Worm (Caenorhabditis elegans) whole organism, young adult: ENCODE measurements around the gene Y7A5A.24.

Experiments
- B0019.2 ChIP-seq: fragments of 200-800 bp; sonication (Bioruptor generic); conservative IDR thresholded peaks from 2 replicates; pipeline ENCODE4 v1.3.6; 2022; ENCODE audit warnings: missing genetic modification reagents, missing genetic modification characterization, missing compliant biosample characterization
- C06A6.2 ChIP-seq: fragments of 200-800 bp; sonication (Bioruptor generic); conservative IDR thresholded peaks from 2 replicates; pipeline ENCODE4 v1.3.6; 2022; ENCODE audit warnings: missing genetic modification characterization, missing compliant biosample characterization
- D2030.7 ChIP-seq: fragments of 200-800 bp; sonication (Bioruptor generic); IDR thresholded peaks from 2 replicates; pipeline ENCODE4 v1.3.6; 2022; ENCODE audit warnings: missing genetic modification reagents, missing genetic modification characterization, missing compliant biosample characterization
- F10E7.11 ChIP-seq: sonication (generic microtip); optimal IDR thresholded peaks from 2 replicates; lab custom pipeline; 2017; ENCODE audit warnings: mild to moderate bottlenecking, missing genetic modification characterization, moderate library complexity, missing compliant biosample characterization
- F22D6.2 ChIP-seq: sonication (generic microtip); optimal IDR thresholded peaks from 2 replicates; lab custom pipeline; 2016; ENCODE audit warnings: mild to moderate bottlenecking, missing genetic modification characterization, missing compliant biosample characterization
- F23B12.7 ChIP-seq: sonication (generic microtip); optimal IDR thresholded peaks from 2 replicates; lab custom pipeline; 2017; ENCODE audit warnings: missing genetic modification characterization, mild to moderate bottlenecking, missing compliant biosample characterization, antibody characterized with exemption, moderate library complexity; ENCODE audit not compliant: insufficient read depth
- F39B2.1 ChIP-seq: fragments of 200-800 bp; sonication (Bioruptor generic); IDR thresholded peaks from 2 replicates; pipeline ENCODE4 v1.3.6; 2022; ENCODE audit warnings: missing genetic modification reagents, missing genetic modification characterization, missing compliant biosample characterization
- F57C9.4 ChIP-seq: sonication (generic microtip); optimal IDR thresholded peaks from 2 replicates; lab custom pipeline; 2017; ENCODE audit warnings: mild to moderate bottlenecking, missing genetic modification characterization, missing compliant biosample characterization
- T07F8.4 ChIP-seq: sonication (generic microtip); optimal IDR thresholded peaks from 2 replicates; lab custom pipeline; 2016; ENCODE audit warnings: mild to moderate bottlenecking, missing genetic modification characterization, moderate library complexity, missing compliant biosample characterization
- Y56A3A.18 ChIP-seq: fragments of 200-800 bp; sonication (Bioruptor generic); IDR thresholded peaks from 2 replicates; pipeline ENCODE4 v1.3.6; 2022; ENCODE audit warnings: missing genetic modification reagents, missing genetic modification characterization, missing compliant biosample characterization
- akir-1 ChIP-seq: fragments of 200-800 bp; sonication (Bioruptor generic); optimal IDR thresholded peaks from 2 replicates; lab custom pipeline; 2018; ENCODE audit warnings: mild to moderate bottlenecking, missing genetic modification characterization, moderate library complexity, missing compliant biosample characterization
- ama-1 ChIP-seq, 3 experiments: fragments of 150-350 bp in 1 of 3; sonication (generic microtip) in 2 of 3; optimal IDR thresholded peaks; 2 replicates each; lab custom pipeline; 2014 to 2018; ENCODE audit warnings: missing biosample characterization in 2 of 3, missing genetic modification characterization in 2 of 3, missing genetic modification reagents in 2 of 3
- aptf-2 ChIP-seq: fragments of 200-800 bp; sonication (Bioruptor generic); conservative IDR thresholded peaks from 2 replicates; pipeline ENCODE4 v1.3.6; 2022; ENCODE audit warnings: missing genetic modification reagents, missing genetic modification characterization, missing compliant biosample characterization
- athp-1 ChIP-seq: sonication (generic microtip); optimal IDR thresholded peaks from 2 replicates; lab custom pipeline; 2017; ENCODE audit warnings: mild to moderate bottlenecking, missing genetic modification characterization, missing compliant biosample characterization
- attf-6 ChIP-seq: fragments of 200-800 bp; sonication (Bioruptor generic); IDR thresholded peaks from 2 replicates; pipeline ENCODE4 v1.3.6; 2022; ENCODE audit warnings: missing genetic modification reagents, missing genetic modification characterization, missing compliant biosample characterization
- cebp-2 ChIP-seq: fragments of 200-800 bp; sonication (Bioruptor generic); IDR thresholded peaks from 2 replicates; pipeline ENCODE4 v1.3.6; 2022; ENCODE audit warnings: missing genetic modification characterization, missing compliant biosample characterization
- ceh-58 ChIP-seq: fragments of 200-800 bp; sonication (Bioruptor generic); IDR thresholded peaks from 2 replicates; pipeline ENCODE4 v1.3.6; 2022; ENCODE audit warnings: missing genetic modification characterization, missing compliant biosample characterization
- ceh-79 ChIP-seq: sonication (generic microtip); optimal IDR thresholded peaks from 2 replicates; lab custom pipeline; 2017; ENCODE audit warnings: mild to moderate bottlenecking, missing genetic modification characterization, missing compliant biosample characterization
- ceh-91 ChIP-seq: fragments of 200-800 bp; sonication (Bioruptor generic); IDR thresholded peaks from 2 replicates; pipeline ENCODE4 v1.3.6; 2022; ENCODE audit warnings: missing genetic modification reagents, missing genetic modification characterization, missing compliant biosample characterization
- chd-7 ChIP-seq: sonication (generic microtip); optimal IDR thresholded peaks from 2 replicates; lab custom pipeline; 2016; ENCODE audit warnings: mild to moderate bottlenecking, missing genetic modification characterization, moderate library complexity, missing compliant biosample characterization
- die-1 ChIP-seq: sonication (generic microtip); optimal IDR thresholded peaks from 2 replicates; lab custom pipeline; 2016; ENCODE audit warnings: missing genotype, mild to moderate bottlenecking, missing genetic modification characterization, missing compliant biosample characterization
- dox-1 ChIP-seq: fragments of 200-800 bp; sonication (Bioruptor generic); IDR thresholded peaks from 2 replicates; pipeline ENCODE4 v1.3.6; 2022; ENCODE audit warnings: missing genetic modification reagents, missing genetic modification characterization, missing compliant biosample characterization
- dpff-1 ChIP-seq: sonication (generic microtip); optimal IDR thresholded peaks from 2 replicates; lab custom pipeline; 2017; ENCODE audit warnings: mild to moderate bottlenecking, missing genetic modification characterization, missing compliant biosample characterization
- dpl-1 ChIP-seq: fragments of 150-350 bp; optimal IDR thresholded peaks from 2 replicates; lab custom pipeline; 2014; ENCODE audit warnings: missing biosample characterization, missing genetic modification reagents, missing genetic modification characterization
- egrh-3 ChIP-seq: fragments of 200-800 bp; sonication (Bioruptor generic); IDR thresholded peaks from 2 replicates; pipeline ENCODE4 v1.3.6; 2022; ENCODE audit warnings: missing genetic modification reagents, missing genetic modification characterization, missing compliant biosample characterization
- fkh-3 ChIP-seq: sonication (generic microtip); optimal IDR thresholded peaks from 2 replicates; lab custom pipeline; 2016; ENCODE audit warnings: mild to moderate bottlenecking, missing genetic modification characterization, missing compliant biosample characterization
- hlh-26 ChIP-seq: fragments of 200-800 bp; sonication (Bioruptor generic); conservative IDR thresholded peaks from 2 replicates; pipeline ENCODE4 v1.3.6; 2022; ENCODE audit warnings: missing genetic modification reagents, missing genetic modification characterization, missing compliant biosample characterization
- hrde-1 ChIP-seq: sonication (generic microtip); optimal IDR thresholded peaks from 2 replicates; lab custom pipeline; 2016; ENCODE audit warnings: missing genetic modification characterization, mild to moderate bottlenecking, missing compliant biosample characterization, moderate library complexity, missing genotype, missing genetic modification reagents, borderline replicate concordance
- let-526 ChIP-seq: fragments of 200-800 bp; sonication (Bioruptor generic); IDR thresholded peaks from 2 replicates; pipeline ENCODE4 v1.3.6; 2022; ENCODE audit warnings: missing genetic modification reagents, missing genetic modification characterization, missing compliant biosample characterization
- lin-26 ChIP-seq: fragments of 200-800 bp; sonication (Bioruptor generic); IDR thresholded peaks from 2 replicates; pipeline ENCODE4 v1.3.6; 2022; ENCODE audit warnings: missing genetic modification reagents, missing genetic modification characterization, missing compliant biosample characterization
- lin-54 ChIP-seq: fragments of 200-800 bp; sonication (Bioruptor generic); optimal IDR thresholded peaks from 2 replicates; lab custom pipeline; 2018; ENCODE audit warnings: mild to moderate bottlenecking, missing genetic modification characterization, missing compliant biosample characterization
- lsy-27 ChIP-seq: sonication (generic microtip); optimal IDR thresholded peaks from 2 replicates; lab custom pipeline; 2017; ENCODE audit warnings: missing genetic modification characterization, mild to moderate bottlenecking, missing compliant biosample characterization, antibody characterized with exemption, missing genotype, borderline replicate concordance; ENCODE audit not compliant: insufficient read depth
- madf-6 ChIP-seq: fragments of 200-800 bp; sonication (Bioruptor generic); IDR thresholded peaks from 2 replicates; pipeline ENCODE4 v1.3.6; 2022; ENCODE audit warnings: missing genetic modification reagents, missing genetic modification characterization, missing compliant biosample characterization
- mcd-1 ChIP-seq: fragments of 200-800 bp; sonication (Bioruptor generic); IDR thresholded peaks from 2 replicates; pipeline ENCODE4 v1.3.6; 2022; ENCODE audit warnings: missing genetic modification reagents, missing genetic modification characterization, missing compliant biosample characterization
- nfyb-1 ChIP-seq: fragments of 200-800 bp; sonication (Bioruptor generic); IDR thresholded peaks from 2 replicates; pipeline ENCODE4 v1.3.6; 2022; ENCODE audit warnings: missing genetic modification reagents, missing genetic modification characterization, missing compliant biosample characterization
- nhr-120 ChIP-seq: fragments of 200-800 bp; sonication (Bioruptor generic); IDR thresholded peaks from 2 replicates; pipeline ENCODE4 v1.3.6; 2022; ENCODE audit warnings: missing genetic modification characterization, missing compliant biosample characterization
- pbrm-1 ChIP-seq: fragments of 200-800 bp; sonication (Bioruptor generic); IDR thresholded peaks from 2 replicates; pipeline ENCODE4 v1.3.6; 2022; ENCODE audit warnings: missing genetic modification reagents, missing genetic modification characterization, missing compliant biosample characterization
- pha-4 ChIP-seq: fragments of 150-350 bp; sonication (generic microtip); optimal IDR thresholded peaks from 2 replicates; lab custom pipeline; 2014; ENCODE audit warnings: missing biosample characterization, missing genetic modification reagents, missing genetic modification characterization
- rcor-1 ChIP-seq: fragments of 200-800 bp; sonication (Bioruptor generic); IDR thresholded peaks from 2 replicates; pipeline ENCODE4 v1.3.6; 2022; ENCODE audit warnings: missing genetic modification reagents, missing genetic modification characterization, missing compliant biosample characterization
- sea-2 ChIP-seq: fragments of 200-800 bp; sonication (Bioruptor generic); IDR thresholded peaks from 2 replicates; pipeline ENCODE4 v1.3.6; 2022; ENCODE audit warnings: missing genetic modification characterization, missing compliant biosample characterization
- snpc-1.1 ChIP-seq: sonication (generic microtip); optimal IDR thresholded peaks from 2 replicates; lab custom pipeline; 2017; ENCODE audit warnings: missing genetic modification characterization, mild to moderate bottlenecking, missing compliant biosample characterization, antibody characterized with exemption, moderate library complexity, missing genotype, missing genetic modification reagents; ENCODE audit not compliant: insufficient read depth
- tbp1 ChIP-seq: fragments of 200-800 bp; sonication (Bioruptor generic); optimal IDR thresholded peaks from 2 replicates; lab custom pipeline; 2018; ENCODE audit warnings: mild to moderate bottlenecking, missing genetic modification characterization, missing compliant biosample characterization
- tlf-1 ChIP-seq: fragments of 200-800 bp; sonication (Bioruptor generic); optimal IDR thresholded peaks from 2 replicates; lab custom pipeline; 2018; ENCODE audit warnings: mild to moderate bottlenecking, missing genetic modification characterization, missing compliant biosample characterization
- zfh-2 ChIP-seq: fragments of 200-800 bp; sonication (Bioruptor generic); conservative IDR thresholded peaks from 2 replicates; pipeline ENCODE4 v1.3.6; 2022; ENCODE audit warnings: missing genetic modification reagents, missing genetic modification characterization, missing compliant biosample characterization
- ztf-25 ChIP-seq: fragments of 200-800 bp; sonication (Bioruptor generic); IDR thresholded peaks from 2 replicates; pipeline ENCODE4 v1.3.6; 2022; ENCODE audit warnings: missing genetic modification reagents, missing genetic modification characterization, missing compliant biosample characterization
- ztf-26 ChIP-seq: sonication (generic microtip); optimal IDR thresholded peaks from 2 replicates; lab custom pipeline; 2017; ENCODE audit warnings: missing genetic modification characterization, missing compliant biosample characterization
- ztf-28 ChIP-seq: fragments of 200-800 bp; sonication (Bioruptor generic); IDR thresholded peaks from 2 replicates; pipeline ENCODE4 v1.3.6; 2022; ENCODE audit warnings: missing genetic modification reagents, missing genetic modification characterization, missing compliant biosample characterization
- ztf-3 ChIP-seq: fragments of 200-800 bp; sonication (Bioruptor generic); optimal IDR thresholded peaks from 2 replicates; lab custom pipeline; 2018; ENCODE audit warnings: mild to moderate bottlenecking, missing genetic modification characterization, missing compliant biosample characterization

Y7A5A.24 gene

DNA sequence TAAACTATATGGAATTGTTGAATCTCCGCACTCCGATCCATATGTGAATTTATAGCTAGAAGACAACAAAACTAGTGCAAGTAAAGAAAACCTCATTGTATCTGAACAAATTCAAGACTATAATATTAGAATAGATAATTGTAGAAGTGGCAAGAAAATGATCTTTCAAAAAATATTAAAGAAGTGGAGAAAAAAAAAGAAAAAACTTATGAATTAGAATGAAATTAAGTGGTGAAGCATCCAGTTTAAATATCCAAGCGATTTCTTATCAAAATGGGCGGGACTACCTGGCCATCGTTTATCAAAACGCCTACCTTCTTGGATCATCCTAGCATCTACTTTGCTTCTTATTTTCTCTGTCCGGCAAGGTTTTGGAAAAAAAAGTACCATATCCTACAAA lies 24.8 kb downstream of the Y7A5A.24 start, which contains the start of gene wrt-4:
Gene wrt-4, minus strand, starts transcription at position 101 of the 400 bp plus-strand sequence.
- no peak for TF ChIP-seq tbp1 (GFP tag; lab: Kevin White, UChicago)
- no peak for TF ChIP-seq pha-4 (tag; lab: Kevin White, UChicago)
- no peak for TF ChIP-seq die-1 (tag; lab: Kevin White, UChicago)
- TF ChIP-seq let-526 (GFP tag; lab: Robert Waterston, UW) = no peak
- TF ChIP-seq nhr-120 = no peak
- TF ChIP-seq tlf-1 (GFP tag; lab: Kevin White, UChicago) = no peak
- TF ChIP-seq B0019.2 = no peak
- TF ChIP-seq rcor-1 (GFP tag; lab: Robert Waterston, UW) = no peak
- no peak for TF ChIP-seq ztf-3 (GFP tag; lab: Kevin White, UChicago)
- TF ChIP-seq chd-7 (tag; lab: Kevin White, UChicago) = no peak
- TF ChIP-seq akir-1 (GFP tag; lab: Kevin White, UChicago) = no peak
- TF ChIP-seq dox-1 (GFP tag; lab: Robert Waterston, UW) = no peak
- TF ChIP-seq egrh-3 = no peak
- no peak for TF ChIP-seq dpff-1 (tag; lab: Kevin White, UChicago)
- no peak for TF ChIP-seq F23B12.7 (tag; lab: Kevin White, UChicago)
- no peak for TF ChIP-seq lin-26 (GFP tag; lab: Robert Waterston, UW)
- no peak for TF ChIP-seq F57C9.4 (tag; lab: Kevin White, UChicago)
- no peak for TF ChIP-seq ceh-91 (GFP tag; lab: Robert Waterston, UW)
- TF ChIP-seq ceh-58 (GFP tag; lab: Robert Waterston, UW) = no peak
- TF ChIP-seq ceh-79 = no peak
- TF ChIP-seq, all 124 proteins: peak for 0

DNA sequence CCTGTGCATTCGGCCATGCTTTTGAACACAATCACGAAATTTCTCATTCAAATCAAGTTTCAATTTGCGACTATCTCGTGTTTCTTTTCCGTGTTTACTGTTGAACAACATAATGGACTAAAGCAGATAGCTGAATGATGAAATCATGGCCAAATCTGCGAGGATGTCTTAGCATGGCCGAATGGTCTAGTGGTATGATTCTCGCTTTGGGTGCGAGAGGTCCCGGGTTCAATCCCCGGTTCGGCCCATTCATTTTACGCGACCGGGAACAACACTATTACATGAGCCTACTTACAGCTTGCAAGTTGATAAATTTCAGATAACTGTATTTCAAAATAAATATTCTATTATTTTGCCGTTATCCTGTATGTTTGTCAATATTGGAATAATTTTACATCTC lies 30.7 kb downstream of the Y7A5A.24 start:
- no peak for TF ChIP-seq fkh-3 (tag; lab: Kevin White, UChicago)
- TF ChIP-seq hrde-1 (tag; lab: Kevin White, UChicago) = no peak
- peak; percentile 8 for TF ChIP-seq snpc-1.1
- no peak for TF ChIP-seq ama-1 (optimal IDR thresholded peaks at IDR 0.05; lab: Kevin White, UChicago)
- TF ChIP-seq ama-1 (GFP tag; optimal IDR thresholded peaks at IDR 0.05; lab: Kevin White, UChicago) = no peak
- peak; percentile 45; the same call in 1 of the 2 replicates for TF ChIP-seq pbrm-1 (GFP tag; lab: Robert Waterston, UW)
- TF ChIP-seq athp-1 = no peak
- no peak for TF ChIP-seq sea-2 (GFP tag; lab: Robert Waterston, UW)
- TF ChIP-seq C06A6.2 (GFP tag; lab: Robert Waterston, UW) = no peak
- peak; percentile 85 for TF ChIP-seq tbp1 (GFP tag; lab: Kevin White, UChicago)
- TF ChIP-seq F22D6.2 (tag; lab: Kevin White, UChicago) = no peak
- TF ChIP-seq chd-7 (tag; lab: Kevin White, UChicago) = no peak
- TF ChIP-seq attf-6 (GFP tag; lab: Robert Waterston, UW) = 0 out of 2 replicates have a peak, but pooled peaks have one; percentile 31
- TF ChIP-seq D2030.7 = peak; percentile 75
- peak; percentile 41; the same call in 1 of the 2 replicates for TF ChIP-seq nfyb-1 (GFP tag; lab: Robert Waterston, UW)
- no peak for TF ChIP-seq mcd-1 (GFP tag; lab: Robert Waterston, UW)
- TF ChIP-seq Y56A3A.18 (GFP tag; lab: Robert Waterston, UW) = peak; percentile 39; the same call in 1 of the 2 replicates
- TF ChIP-seq F39B2.1 (GFP tag; lab: Robert Waterston, UW) = 0 out of 2 replicates have a peak, but pooled peaks have one; percentile 20
- no peak for TF ChIP-seq hlh-26
- TF ChIP-seq lsy-27 (tag; lab: Kevin White, UChicago) = no peak
- 0 out of 2 replicates have a peak, but pooled peaks have one; percentile 8 for TF ChIP-seq ztf-25 (GFP tag; lab: Robert Waterston, UW)
- no peak for TF ChIP-seq cebp-2
- TF ChIP-seq ztf-26 (tag; lab: Kevin White, UChicago) = no peak
- no peak for TF ChIP-seq madf-6 (GFP tag; lab: Robert Waterston, UW)
- no peak for TF ChIP-seq F10E7.11
- no peak for TF ChIP-seq ztf-28
- no peak for TF ChIP-seq zfh-2
- no peak for TF ChIP-seq dpl-1 (GFP tag; lab: Kevin White, UChicago)
- TF ChIP-seq aptf-2 (GFP tag; lab: Robert Waterston, UW) = no peak
- no peak for TF ChIP-seq lin-54 (GFP tag; lab: Kevin White, UChicago)
- TF ChIP-seq T07F8.4 (tag; lab: Kevin White, UChicago) = no peak
